Fruit fly (Drosophila melanogaster) whole organism, embryonic: ENCODE results near the gene CG6962.

ENCODE experiments used
- Bteb2 ChIP-seq: fragments of 200-800 bp; sonication (Bioruptor generic); optimal IDR thresholded peaks from 2 replicates; lab custom pipeline; 2016; ENCODE audit warnings: missing biosample characterization, missing genetic modification characterization
- CG10979 ChIP-seq: fragments of 200-800 bp; sonication (Bioruptor generic); optimal IDR thresholded peaks from 2 replicates; lab custom pipeline; 2018; ENCODE audit warnings: missing biosample characterization, mild to moderate bottlenecking, missing genetic modification characterization, moderate library complexity
- CG11560 ChIP-seq: fragments of 200-800 bp; sonication (Bioruptor generic); IDR thresholded peaks from 3 replicates; pipeline ENCODE4 v1.3.6; 2022; ENCODE audit warnings: missing biosample characterization, missing genetic modification characterization
- CG12659 ChIP-seq: fragments of 200-800 bp; sonication (Bioruptor generic); optimal IDR thresholded peaks from 3 replicates; lab custom pipeline; 2017; ENCODE audit warnings: mild to moderate bottlenecking, missing biosample characterization, missing genetic modification reagents, missing genetic modification characterization
- CG13296 ChIP-seq: fragments of 200-800 bp; sonication (Bioruptor generic); optimal IDR thresholded peaks from 3 replicates; lab custom pipeline; 2018; ENCODE audit warnings: missing biosample characterization, mild to moderate bottlenecking, missing genetic modification characterization
- CG13624 ChIP-seq: fragments of 200-800 bp; sonication (Bioruptor generic); optimal IDR thresholded peaks from 2 replicates; lab custom pipeline; 2016; ENCODE audit warnings: missing biosample characterization, missing genetic modification characterization
- CG15011 ChIP-seq: fragments of 200-800 bp; sonication (Bioruptor generic); optimal IDR thresholded peaks from 3 replicates; lab custom pipeline; 2018; ENCODE audit warnings: missing biosample characterization, mild to moderate bottlenecking, missing genetic modification characterization
- CG16863 ChIP-seq: fragments of 200-800 bp; sonication (Bioruptor generic); optimal IDR thresholded peaks from 3 replicates; lab custom pipeline; 2016; ENCODE audit warnings: missing biosample characterization, missing genetic modification characterization
- CG17328 ChIP-seq: fragments of 200-800 bp; sonication (Bioruptor generic); IDR thresholded peaks from 2 replicates; pipeline ENCODE4 v1.3.6; 2022; ENCODE audit warnings: missing biosample characterization, missing genetic modification characterization
- CG1792 ChIP-seq: fragments of 200-800 bp; sonication (Bioruptor generic); optimal IDR thresholded peaks from 2 replicates; lab custom pipeline; 2016; ENCODE audit warnings: missing biosample characterization, missing genetic modification characterization
- CG18619 ChIP-seq: fragments of 200-800 bp; sonication (Bioruptor generic); optimal IDR thresholded peaks from 3 replicates; lab custom pipeline; 2017; ENCODE audit warnings: missing biosample characterization, mild to moderate bottlenecking, missing genetic modification characterization
- CG31224 ChIP-seq: fragments of 200-800 bp; sonication (Bioruptor generic); IDR thresholded peaks from 2 replicates; pipeline ENCODE4 v1.3.6; 2022; ENCODE audit warnings: missing biosample characterization, missing genetic modification characterization
- CG31365 ChIP-seq: fragments of 200-800 bp; sonication (Bioruptor generic); optimal IDR thresholded peaks from 2 replicates; lab custom pipeline; 2018; ENCODE audit warnings: missing biosample characterization, mild to moderate bottlenecking, missing genetic modification characterization
- CG4328 ChIP-seq: fragments of 200-800 bp; sonication (Bioruptor generic); optimal IDR thresholded peaks from 3 replicates; lab custom pipeline; 2017; ENCODE audit warnings: missing biosample characterization, missing genetic modification reagents, missing genetic modification characterization
- CG4820 ChIP-seq: fragments of 200-800 bp; sonication (Bioruptor generic); optimal IDR thresholded peaks from 3 replicates; lab custom pipeline; 2016; ENCODE audit warnings: missing biosample characterization, missing genetic modification characterization
- CG4854 ChIP-seq: fragments of 200-800 bp; sonication (Bioruptor generic); optimal IDR thresholded peaks from 2 replicates; lab custom pipeline; 2016; ENCODE audit warnings: missing biosample characterization, missing genetic modification characterization, inconsistent platforms
- CG6791 ChIP-seq: fragments of 200-800 bp; sonication (Bioruptor generic); IDR thresholded peaks from 3 replicates; pipeline ENCODE4 v1.3.6; 2022; ENCODE audit warnings: missing biosample characterization, missing genetic modification characterization; ENCODE audit not compliant: partially characterized antibody
- CG7357 ChIP-seq: fragments of 200-800 bp; sonication (Bioruptor generic); IDR thresholded peaks from 3 replicates; pipeline ENCODE4 v1.3.6; 2022; ENCODE audit warnings: missing biosample characterization, missing genetic modification characterization
- CG7556 ChIP-seq: fragments of 200-800 bp; sonication (Bioruptor generic); optimal IDR thresholded peaks from 2 replicates; lab custom pipeline; 2017; ENCODE audit warnings: missing biosample characterization, mild to moderate bottlenecking, missing genetic modification characterization
- CG8281 ChIP-seq: fragments of 200-800 bp; sonication (Bioruptor generic); optimal IDR thresholded peaks from 2 replicates; lab custom pipeline; 2018; ENCODE audit warnings: missing biosample characterization, mild to moderate bottlenecking, missing genetic modification characterization, moderate library complexity
- H2.0 ChIP-seq: fragments of 200-800 bp; sonication (Bioruptor generic); IDR thresholded peaks from 2 replicates; pipeline ENCODE4 v1.3.6; 2022; ENCODE audit warnings: missing biosample characterization, missing genetic modification characterization
- HmgD ChIP-seq: fragments of 200-800 bp; sonication (Bioruptor generic); optimal IDR thresholded peaks from 3 replicates; lab custom pipeline; 2016; ENCODE audit warnings: missing biosample characterization, missing genetic modification characterization
- Hmx ChIP-seq: fragments of 200-800 bp; sonication (Bioruptor generic); optimal IDR thresholded peaks from 2 replicates; lab custom pipeline; 2016; ENCODE audit warnings: missing biosample characterization, missing genetic modification characterization
- Kr ChIP-seq: fragments of 200-800 bp; sonication (Bioruptor generic); optimal IDR thresholded peaks from 2 replicates; lab custom pipeline; 2017; ENCODE audit warnings: missing biosample characterization, mild to moderate bottlenecking, missing genetic modification characterization
- NC2β ChIP-seq: fragments of 200-800 bp; sonication (Bioruptor generic); optimal IDR thresholded peaks from 2 replicates; lab custom pipeline; 2016; ENCODE audit warnings: missing biosample characterization, missing genetic modification characterization
- Nf-YB ChIP-seq: fragments of 200-800 bp; sonication (Bioruptor generic); optimal IDR thresholded peaks from 3 replicates; lab custom pipeline; 2019; ENCODE audit warnings: missing biosample characterization, mild to moderate bottlenecking, missing genetic modification characterization, moderate library complexity
- NfI ChIP-seq: fragments of 200-800 bp; sonication (Bioruptor generic); optimal IDR thresholded peaks from 3 replicates; lab custom pipeline; 2018; ENCODE audit warnings: missing biosample characterization, mild to moderate bottlenecking, missing genetic modification characterization, moderate library complexity
- Sin3A ChIP-seq: fragments of >200 bp; optimal IDR thresholded peaks from 2 replicates; lab custom pipeline; 2018
- Sox102F ChIP-seq: fragments of 200-800 bp; sonication (Bioruptor generic); optimal IDR thresholded peaks from 2 replicates; lab custom pipeline; 2018; ENCODE audit warnings: missing biosample characterization, mild to moderate bottlenecking, missing genetic modification characterization, moderate library complexity
- Xbp1 ChIP-seq: fragments of 200-800 bp; sonication (Bioruptor generic); optimal IDR thresholded peaks from 3 replicates; lab custom pipeline; 2016; ENCODE audit warnings: missing biosample characterization, mild to moderate bottlenecking, missing genetic modification characterization
- al ChIP-seq: fragments of 200-800 bp; sonication (Bioruptor generic); IDR thresholded peaks from 2 replicates; pipeline ENCODE4 v1.3.6; 2022; ENCODE audit warnings: missing biosample characterization, missing genetic modification characterization
- bab2 ChIP-seq: fragments of 200-800 bp; sonication (Bioruptor generic); optimal IDR thresholded peaks from 2 replicates; lab custom pipeline; 2016; ENCODE audit warnings: missing biosample characterization, missing genetic modification characterization
- croc ChIP-seq: fragments of 200-800 bp; sonication (Bioruptor generic); conservative IDR thresholded peaks from 3 replicates; pipeline ENCODE4 v1.3.6; 2022; ENCODE audit warnings: missing biosample characterization, missing genetic modification characterization
- dan ChIP-seq: fragments of 200-800 bp; sonication (Bioruptor generic); IDR thresholded peaks from 2 replicates; pipeline ENCODE4 v1.3.6; 2022; ENCODE audit warnings: missing biosample characterization, missing genetic modification characterization
- fru ChIP-seq: fragments of >200 bp; optimal IDR thresholded peaks from 2 replicates; lab custom pipeline; 2017
- ftz-f1 ChIP-seq: fragments of 200-800 bp; sonication (Bioruptor generic); optimal IDR thresholded peaks from 2 replicates; lab custom pipeline; 2016; ENCODE audit warnings: missing biosample characterization, missing genetic modification characterization
- fu2 ChIP-seq: fragments of 200-800 bp; sonication (Bioruptor generic); optimal IDR thresholded peaks from 2 replicates; lab custom pipeline; 2016; ENCODE audit warnings: missing biosample characterization, missing genetic modification characterization
- gem ChIP-seq: fragments of 200-800 bp; sonication (Bioruptor generic); optimal IDR thresholded peaks from 2 replicates; lab custom pipeline; 2019; ENCODE audit warnings: missing biosample characterization, mild to moderate bottlenecking, missing genetic modification characterization, moderate library complexity
- grn ChIP-seq: fragments of 200-800 bp; sonication (Bioruptor generic); optimal IDR thresholded peaks from 3 replicates; lab custom pipeline; 2017; ENCODE audit warnings: missing biosample characterization, missing genetic modification characterization
- ham ChIP-seq: fragments of 200-800 bp; sonication (Bioruptor generic); IDR thresholded peaks from 2 replicates; pipeline ENCODE4 v1.3.6; 2022; ENCODE audit warnings: missing biosample characterization, missing genetic modification characterization
- kay ChIP-seq: fragments of 200-800 bp; sonication (Bioruptor generic); optimal IDR thresholded peaks from 2 replicates; lab custom pipeline; 2016; ENCODE audit warnings: missing biosample characterization, missing genetic modification characterization
- otp ChIP-seq: fragments of 200-800 bp; sonication (Bioruptor generic); IDR thresholded peaks from 3 replicates; pipeline ENCODE4, ENCODE4 v1.3.6; 2022; ENCODE audit warnings: missing biosample characterization, missing genetic modification characterization
- pb ChIP-seq: fragments of 200-800 bp; sonication (Bioruptor generic); optimal IDR thresholded peaks from 3 replicates; lab custom pipeline; 2016; ENCODE audit warnings: missing biosample characterization, missing genetic modification characterization
- ranshi ChIP-seq: fragments of 200-800 bp; sonication (Bioruptor generic); IDR thresholded peaks from 2 replicates; pipeline ENCODE4 v1.3.6; 2022; ENCODE audit warnings: missing biosample characterization, missing genetic modification characterization
- run ChIP-seq: fragments of 200-800 bp; sonication (Bioruptor generic); optimal IDR thresholded peaks from 3 replicates; lab custom pipeline; 2018; ENCODE audit warnings: missing biosample characterization, mild to moderate bottlenecking, missing genetic modification characterization
- schlank ChIP-seq: fragments of 200-800 bp; sonication (Bioruptor generic); optimal IDR thresholded peaks from 2 replicates; lab custom pipeline; 2018; ENCODE audit warnings: missing biosample characterization, mild to moderate bottlenecking, missing genetic modification characterization
- seq ChIP-seq: fragments of 200-800 bp; sonication (Bioruptor generic); IDR thresholded peaks from 2 replicates; pipeline ENCODE4 v1.3.6; 2022; ENCODE audit warnings: missing biosample characterization, missing genetic modification characterization
- sna ChIP-seq: fragments of 200-800 bp; sonication (Bioruptor generic); IDR thresholded peaks from 2 replicates; pipeline ENCODE4 v1.3.6; 2022; ENCODE audit warnings: missing biosample characterization, missing genetic modification characterization; ENCODE audit not compliant: partially characterized antibody
- tx ChIP-seq: fragments of 200-800 bp; sonication (Bioruptor generic); optimal IDR thresholded peaks from 2 replicates; lab custom pipeline; 2016; ENCODE audit warnings: missing biosample characterization, missing genetic modification characterization
- usp ChIP-seq: fragments of >200 bp; optimal IDR thresholded peaks from 2 replicates; lab custom pipeline; 2017; ENCODE audit warnings: missing biosample characterization, missing genetic modification characterization
- vfl ChIP-seq: fragments of 200-800 bp; sonication (Bioruptor generic); optimal IDR thresholded peaks from 2 replicates; lab custom pipeline; 2016; ENCODE audit warnings: missing biosample characterization, missing genetic modification characterization
- wdn ChIP-seq: fragments of 200-800 bp; sonication (Bioruptor generic); IDR thresholded peaks from 2 replicates; pipeline ENCODE4 v1.3.6; 2022; ENCODE audit warnings: missing biosample characterization, missing genetic modification characterization

CG6962 gene

dm6 chr3R:11882506-11882953, at the start of gene CG6962, which contains the start of gene CG31368:
CG6962 (minus strand) TSS chr3R:11882534.
CG31368 (plus strand) TSS chr3R:11882790.
- TF ChIP-seq seq (GFP tag; lab: Robert Waterston, UW) (peak; percentile 64; the same call in 1 of the 2 replicates), croc (GFP tag; lab: Robert Waterston, UW) (peak; percentile 70), CG15011 (GFP tag; lab: Kevin White, UChicago) (peak; percentile 61), Hmx (GFP tag; lab: Kevin White, UChicago) (peak; percentile 51), CG16863 (GFP tag; lab: Kevin White, UChicago) (peak; percentile 36), grn (no peak), pb (GFP tag; lab: Kevin White, UChicago) (no peak), CG4854 (GFP tag; lab: Kevin White, UChicago) (peak; percentile 61), HmgD (no peak), ham (GFP tag; lab: Robert Waterston, UW) (no peak), CG6791 (no peak), Sin3A (lab: Kevin White, UChicago) (peak; percentile 86), CG4328 (GFP tag; lab: Kevin White, UChicago) (peak; percentile 60), Bteb2 (GFP tag; lab: Kevin White, UChicago) (peak; percentile 66), usp (GFP tag; lab: Kevin White, UChicago) (no peak), vfl (GFP tag; lab: Kevin White, UChicago) (peak; percentile 84), Kr (GFP tag; lab: Kevin White, UChicago) (no peak), Sox102F (GFP tag; lab: Kevin White, UChicago) (peak; percentile 88), gem (tag; lab: Kevin White, UChicago) (peak; percentile 93), bab2 (peak; percentile 66), CG13624 (GFP tag; lab: Kevin White, UChicago) (peak; percentile 40), dan (no peak), ranshi (GFP tag; lab: Robert Waterston, UW) (peak; percentile 77), Xbp1 (GFP tag; lab: Kevin White, UChicago) (peak; percentile 92), CG17328 (GFP tag; lab: Robert Waterston, UW) (peak; percentile 64), tx (peak; percentile 52), run (peak; percentile 13), CG11560 (peak; percentile 66; the same call in 2 of the 3 replicates), sna (no peak), CG1792 (GFP tag; lab: Kevin White, UChicago) (no peak), CG13296 (GFP tag; lab: Kevin White, UChicago) (peak; percentile 59), schlank (tag; lab: Kevin White, UChicago) (peak; percentile 21), CG10979 (tag; lab: Kevin White, UChicago) (peak; percentile 77), H2.0 (peak; percentile 80), CG31224 (peak; percentile 52; the same call in 1 of the 2 replicates), CG8281 (tag; lab: Kevin White, UChicago) (peak; percentile 33), kay (peak; percentile 78), NfI (peak; percentile 89), fru (lab: Kevin White, UChicago) (no peak), CG12659 (peak; percentile 83), CG18619 (peak; percentile 72), wdn (GFP tag; lab: Robert Waterston, UW) (peak; percentile 64), otp (GFP tag; lab: Robert Waterston, UW) (peak; percentile 60; the same call in 2 of the 3 replicates), al (GFP tag; lab: Robert Waterston, UW) (peak; percentile 77), CG7357 (peak; percentile 98), fu2 (GFP tag; lab: Kevin White, UChicago) (peak; percentile 49), CG7556 (GFP tag; lab: Kevin White, UChicago) (peak; percentile 72), CG4820 (GFP tag; lab: Kevin White, UChicago) (peak; percentile 93), NC2β (peak; percentile 19), ftz-f1 (GFP tag; lab: Kevin White, UChicago) (no peak), Nf-YB (GFP tag; lab: Kevin White, UChicago) (peak; percentile 53), CG31365 (tag; lab: Kevin White, UChicago) (no peak)
